Worm (Caenorhabditis elegans): ENCODE data around the gene mrps-11.
"Not testable (repeated sequence)": the region's sequence is repeated elsewhere in the genome, so short reads cannot be mapped to it uniquely, and the experiment has no call there.

ce11 chrV:12509922-12510582, 15.6 kb upstream of the mrps-11 start:
- TF ChIP-seq nhr-28 (tag; optimal IDR thresholded peaks at IDR 0.05); eor-1 (tag; optimal IDR thresholded peaks at IDR 0.05); sea-2 (GFP tag; optimal IDR thresholded peaks at IDR 0.05): not testable (repeated sequence)
